Fruit fly (Drosophila melanogaster) whole organism, embryonic: ENCODE measurements around the gene Dcps.

Experiments
- ATbp ChIP-seq: fragments of 200-800 bp; sonication (Bioruptor generic); optimal IDR thresholded peaks from 2 replicates; lab custom pipeline; 2017; ENCODE audit warnings: missing biosample characterization, mild to moderate bottlenecking, missing genetic modification characterization, missing genetic modification reagents
- Aef1 ChIP-seq: fragments of 200-800 bp; sonication (Bioruptor generic); IDR thresholded peaks from 3 replicates; pipeline ENCODE4 v1.3.6; 2022; ENCODE audit warnings: missing biosample characterization, missing genetic modification characterization
- Atf-2 ChIP-seq: fragments of 200-800 bp; sonication (Bioruptor generic); optimal IDR thresholded peaks from 2 replicates; lab custom pipeline; 2016; ENCODE audit warnings: missing biosample characterization, missing genetic modification characterization
- Bteb2 ChIP-seq: fragments of 200-800 bp; sonication (Bioruptor generic); optimal IDR thresholded peaks from 2 replicates; lab custom pipeline; 2016; ENCODE audit warnings: missing biosample characterization, missing genetic modification characterization
- CG10654 ChIP-seq: fragments of 200-800 bp; sonication (Bioruptor generic); optimal IDR thresholded peaks from 2 replicates; lab custom pipeline; 2016; ENCODE audit warnings: missing biosample characterization, missing genetic modification characterization
- CG10959 ChIP-seq: fragments of 200-800 bp; sonication (Bioruptor generic); IDR thresholded peaks from 2 replicates; pipeline ENCODE4 v1.3.6; 2022; ENCODE audit warnings: missing biosample characterization, missing genetic modification characterization
- CG11093 ChIP-seq: fragments of 200-800 bp; sonication (Bioruptor generic); IDR thresholded peaks from 3 replicates; pipeline ENCODE4 v1.3.6; 2022; ENCODE audit warnings: missing biosample characterization, missing genetic modification characterization
- CG11247 ChIP-seq: fragments of 200-800 bp; sonication (Bioruptor generic); IDR thresholded peaks from 2 replicates; pipeline ENCODE4 v1.3.6; 2022; ENCODE audit warnings: missing biosample characterization, missing genetic modification characterization
- CG13775 ChIP-seq: fragments of 200-800 bp; sonication (Bioruptor generic); optimal IDR thresholded peaks from 3 replicates; lab custom pipeline; 2017; ENCODE audit warnings: missing biosample characterization, mild to moderate bottlenecking, missing genetic modification characterization
- CG2120 ChIP-seq: fragments of 200-800 bp; sonication (Bioruptor generic); optimal IDR thresholded peaks from 3 replicates; lab custom pipeline; 2016; ENCODE audit warnings: missing biosample characterization, missing genetic modification characterization
- CG3065 ChIP-seq: fragments of 200-800 bp; sonication (Bioruptor generic); optimal IDR thresholded peaks from 2 replicates; lab custom pipeline; 2016; ENCODE audit warnings: missing biosample characterization, missing genetic modification characterization
- CG33213 ChIP-seq: fragments of 200-800 bp; sonication (Bioruptor generic); optimal IDR thresholded peaks from 3 replicates; lab custom pipeline; 2016; ENCODE audit warnings: missing biosample characterization, missing genetic modification characterization
- CG4282 ChIP-seq: fragments of 200-800 bp; sonication (Bioruptor generic); optimal IDR thresholded peaks from 2 replicates; lab custom pipeline; 2016; ENCODE audit warnings: missing biosample characterization, missing genetic modification characterization
- CG7372 ChIP-seq: fragments of 200-800 bp; sonication (Bioruptor generic); IDR thresholded peaks from 2 replicates; pipeline ENCODE4 v1.3.6; 2022; ENCODE audit warnings: missing biosample characterization, missing genetic modification characterization
- CG7745 ChIP-seq: fragments of 200-800 bp; sonication (Bioruptor generic); optimal IDR thresholded peaks from 2 replicates; lab custom pipeline; 2018; ENCODE audit warnings: missing biosample characterization, mild to moderate bottlenecking, missing genetic modification characterization, moderate library complexity
- CG9876 ChIP-seq: fragments of 200-800 bp; sonication (Bioruptor generic); optimal IDR thresholded peaks from 2 replicates; lab custom pipeline; 2016; ENCODE audit warnings: missing biosample characterization, missing genetic modification characterization
- CrebB ChIP-seq: fragments of 200-800 bp; sonication (Bioruptor generic); optimal IDR thresholded peaks from 3 replicates; lab custom pipeline; 2018; ENCODE audit warnings: missing biosample characterization, mild to moderate bottlenecking, missing genetic modification characterization
- D19B ChIP-seq: fragments of 200-800 bp; sonication (Bioruptor generic); optimal IDR thresholded peaks from 2 replicates; lab custom pipeline; 2017; ENCODE audit warnings: missing biosample characterization, mild to moderate bottlenecking, missing genetic modification characterization
- E2f1 ChIP-seq: fragments of 200-800 bp; sonication (Bioruptor generic); IDR thresholded peaks from 2 replicates; pipeline ENCODE4 v1.3.6; 2022; ENCODE audit warnings: missing biosample characterization, missing genetic modification characterization
- Fer3 ChIP-seq: fragments of 200-800 bp; sonication (Bioruptor generic); optimal IDR thresholded peaks from 2 replicates; lab custom pipeline; 2018; ENCODE audit warnings: missing biosample characterization, mild to moderate bottlenecking, missing genetic modification characterization, moderate library complexity
- Hr39 ChIP-seq: fragments of >200 bp; optimal IDR thresholded peaks from 2 replicates; lab custom pipeline; 2017
- Hsf ChIP-seq: fragments of 200-800 bp; sonication (Bioruptor generic); optimal IDR thresholded peaks from 3 replicates; lab custom pipeline; 2016; ENCODE audit warnings: missing biosample characterization, missing genetic modification characterization
- MTF-1 ChIP-seq: fragments of 200-800 bp; sonication (Bioruptor generic); optimal IDR thresholded peaks from 2 replicates; lab custom pipeline; 2018; ENCODE audit warnings: missing biosample characterization, mild to moderate bottlenecking, missing genetic modification characterization, borderline replicate concordance
- Xbp1 ChIP-seq: fragments of 200-800 bp; sonication (Bioruptor generic); optimal IDR thresholded peaks from 3 replicates; lab custom pipeline; 2016; ENCODE audit warnings: missing biosample characterization, mild to moderate bottlenecking, missing genetic modification characterization
- YL-1 ChIP-seq: fragments of 200-800 bp; sonication (Bioruptor generic); optimal IDR thresholded peaks from 3 replicates; lab custom pipeline; 2017; ENCODE audit warnings: missing biosample characterization, mild to moderate bottlenecking, missing genetic modification characterization
- al ChIP-seq: fragments of 200-800 bp; sonication (Bioruptor generic); IDR thresholded peaks from 2 replicates; pipeline ENCODE4 v1.3.6; 2022; ENCODE audit warnings: missing biosample characterization, missing genetic modification characterization
- amos ChIP-seq: fragments of 200-800 bp; sonication (Bioruptor generic); IDR thresholded peaks from 2 replicates; pipeline ENCODE4 v1.3.6; 2022; ENCODE audit warnings: missing biosample characterization, missing genetic modification characterization; ENCODE audit not compliant: partially characterized antibody
- ash1 ChIP-seq: fragments of 200-800 bp; sonication (Bioruptor generic); optimal IDR thresholded peaks from 2 replicates; lab custom pipeline; 2018; ENCODE audit warnings: missing biosample characterization, mild to moderate bottlenecking, missing genetic modification characterization
- br ChIP-seq: fragments of >200 bp; optimal IDR thresholded peaks from 2 replicates; lab custom pipeline; 2017
- cg ChIP-seq: fragments of 200-800 bp; sonication (Bioruptor generic); optimal IDR thresholded peaks from 3 replicates; lab custom pipeline; 2019; ENCODE audit warnings: missing biosample characterization, mild to moderate bottlenecking, missing genetic modification characterization, moderate library complexity
- croc ChIP-seq: fragments of 200-800 bp; sonication (Bioruptor generic); conservative IDR thresholded peaks from 3 replicates; pipeline ENCODE4 v1.3.6; 2022; ENCODE audit warnings: missing biosample characterization, missing genetic modification characterization
- danr ChIP-seq: fragments of 200-800 bp; sonication (Bioruptor generic); IDR thresholded peaks from 2 replicates; pipeline ENCODE4 v1.3.6; 2022; ENCODE audit warnings: missing biosample characterization, missing genetic modification characterization
- knrl ChIP-seq: fragments of 200-800 bp; sonication (Bioruptor generic); IDR thresholded peaks from 3 replicates; pipeline ENCODE4 v1.3.6; 2022; ENCODE audit warnings: missing biosample characterization, missing genetic modification characterization; ENCODE audit not compliant: partially characterized antibody
- mld ChIP-seq: fragments of 200-800 bp; sonication (Bioruptor generic); IDR thresholded peaks from 3 replicates; pipeline ENCODE4 v1.3.6; 2022; ENCODE audit warnings: missing biosample characterization, missing genetic modification characterization; ENCODE audit not compliant: partially characterized antibody
- onecut ChIP-seq: fragments of 200-800 bp; sonication (Bioruptor generic); IDR thresholded peaks from 2 replicates; pipeline ENCODE4 v1.3.6; 2022; ENCODE audit warnings: missing biosample characterization, missing genetic modification characterization
- p53 ChIP-seq: fragments of 200-800 bp; sonication (Bioruptor generic); optimal IDR thresholded peaks from 2 replicates; lab custom pipeline; 2016; ENCODE audit warnings: missing biosample characterization, missing genetic modification characterization
- pnt ChIP-seq: fragments of 200-800 bp; sonication (Bioruptor generic); optimal IDR thresholded peaks from 3 replicates; lab custom pipeline; 2016; ENCODE audit warnings: missing biosample characterization, missing genetic modification characterization
- ranshi ChIP-seq: fragments of 200-800 bp; sonication (Bioruptor generic); IDR thresholded peaks from 2 replicates; pipeline ENCODE4 v1.3.6; 2022; ENCODE audit warnings: missing biosample characterization, missing genetic modification characterization
- slbo ChIP-seq: fragments of 200-800 bp; sonication (Bioruptor generic); IDR thresholded peaks from 2 replicates; pipeline ENCODE4 v1.3.6; 2022; ENCODE audit warnings: missing biosample characterization, missing genetic modification characterization
- sob ChIP-seq: fragments of 200-800 bp; sonication (Bioruptor generic); IDR thresholded peaks from 2 replicates; pipeline ENCODE4 v1.3.6; 2022; ENCODE audit warnings: missing biosample characterization, missing genetic modification characterization
- sr ChIP-seq: fragments of 200-800 bp; sonication (Bioruptor generic); IDR thresholded peaks from 3 replicates; pipeline ENCODE4 v1.3.6; 2022; ENCODE audit warnings: missing biosample characterization, missing genetic modification characterization
- tin ChIP-seq: fragments of 200-800 bp; sonication (Bioruptor generic); optimal IDR thresholded peaks from 3 replicates; lab custom pipeline; 2016; ENCODE audit warnings: missing biosample characterization, missing genetic modification characterization
- trem ChIP-seq: fragments of 200-800 bp; optimal IDR thresholded peaks from 3 replicates; lab custom pipeline; 2019; ENCODE audit warnings: missing biosample characterization, mild to moderate bottlenecking, missing genetic modification characterization, moderate library complexity
- vfl ChIP-seq: fragments of 200-800 bp; sonication (Bioruptor generic); optimal IDR thresholded peaks from 2 replicates; lab custom pipeline; 2016; ENCODE audit warnings: missing biosample characterization, missing genetic modification characterization
- wek ChIP-seq: fragments of 200-800 bp; sonication (Bioruptor generic); optimal IDR thresholded peaks from 3 replicates; lab custom pipeline; 2018; ENCODE audit warnings: missing biosample characterization, mild to moderate bottlenecking, missing genetic modification characterization, moderate library complexity

Gene Dcps

DNA sequence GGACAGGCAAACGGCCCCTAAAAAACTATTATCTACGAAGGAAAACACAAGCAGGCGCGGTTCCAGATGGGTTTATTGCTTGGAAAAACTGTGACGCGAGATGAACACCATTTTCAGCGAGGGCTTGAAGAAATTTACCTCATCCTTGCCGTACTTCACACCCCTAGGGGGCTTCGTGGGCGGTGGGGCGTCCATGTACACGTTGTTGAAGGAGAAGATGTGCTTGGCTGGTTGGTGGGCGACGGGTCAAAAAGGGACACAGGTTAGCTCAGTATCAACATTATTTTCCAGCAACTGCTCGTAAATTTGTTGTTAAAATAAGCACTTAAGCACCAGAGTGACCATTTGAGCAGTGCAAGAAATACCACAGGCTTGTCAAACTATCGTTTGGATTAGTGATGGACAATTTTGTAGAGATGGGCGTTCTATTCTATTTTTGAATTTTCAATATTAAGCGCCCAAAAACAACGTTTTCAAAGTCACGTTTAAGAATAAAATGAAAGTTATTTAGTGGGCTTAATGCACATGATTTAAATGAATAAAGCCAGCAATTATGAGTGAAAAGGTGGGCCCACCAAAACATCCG is 4.1 kb upstream of the Dcps start, which contains the start of gene Sec8 (continued):
- TF ChIP-seq ash1 (no peak), CG33213 (GFP tag; lab: Kevin White, UChicago) (peak; percentile 85), ranshi (GFP tag; lab: Robert Waterston, UW) (0 out of 2 replicates have a peak, but pooled peaks have one; percentile 34), knrl (peak; percentile 84), sob (GFP tag; lab: Robert Waterston, UW) (no peak; the same call in 1 of the 2 replicates), Xbp1 (GFP tag; lab: Kevin White, UChicago) (peak; percentile 56), YL-1 (GFP tag; lab: Kevin White, UChicago) (peak; percentile 68), wek (no peak), p53 (GFP tag; lab: Kevin White, UChicago) (no peak), pnt (GFP tag; lab: Kevin White, UChicago) (peak; percentile 21), trem (tag; lab: Kevin White, UChicago) (peak; percentile 80), Aef1 (0 out of 3 replicates have a peak, but pooled peaks have one; percentile 31), CG11093 (GFP tag; lab: Robert Waterston, UW) (no peak), vfl (GFP tag; lab: Kevin White, UChicago) (no peak), CG3065 (GFP tag; lab: Kevin White, UChicago) (no peak), croc (GFP tag; lab: Robert Waterston, UW) (no peak), CG2120 (GFP tag; lab: Kevin White, UChicago) (peak; percentile 68), sr (GFP tag; lab: Robert Waterston, UW) (no peak), tin (GFP tag; lab: Kevin White, UChicago) (peak; percentile 60), D19B (GFP tag; lab: Kevin White, UChicago) (no peak), E2f1 (no peak), ATbp (GFP tag; lab: Kevin White, UChicago) (no peak), al (GFP tag; lab: Robert Waterston, UW) (peak; percentile 23; the same call in 1 of the 2 replicates), slbo (GFP tag; lab: Robert Waterston, UW) (peak; percentile 68), Hr39 (no peak), Hsf (GFP tag; lab: Kevin White, UChicago) (peak; percentile 53), amos (GFP tag; lab: Robert Waterston, UW) (peak; percentile 93), MTF-1 (GFP tag; lab: Kevin White, UChicago) (no peak), br (no peak), CG11247 (GFP tag; lab: Robert Waterston, UW) (0 out of 2 replicates have a peak, but pooled peaks have one; percentile 17), danr (GFP tag; lab: Robert Waterston, UW) (no peak), CG4282 (GFP tag; lab: Kevin White, UChicago) (peak; percentile 37), mld (GFP tag; lab: Robert Waterston, UW) (peak; percentile 77), CG7372 (GFP tag; lab: Robert Waterston, UW) (no peak), CG10959 (GFP tag; lab: Robert Waterston, UW) (no peak), Bteb2 (GFP tag; lab: Kevin White, UChicago) (peak; percentile 40), CG7745 (tag; lab: Kevin White, UChicago) (no peak), CG9876 (GFP tag; lab: Kevin White, UChicago) (peak; percentile 7), CG13775 (GFP tag; lab: Kevin White, UChicago) (peak; percentile 18), Fer3 (peak; percentile 22), Atf-2 (no peak), CG10654 (GFP tag; lab: Kevin White, UChicago) (no peak), CrebB (tag; lab: Kevin White, UChicago) (no peak), onecut (GFP tag; lab: Robert Waterston, UW) (no peak), cg (GFP tag; lab: Kevin White, UChicago) (no peak)
- TF ChIP-seq, all 482 proteins: peak for 171
